Fruit fly (Drosophila melanogaster) whole organism, embryonic: ENCODE results near the gene CycC.
A peak's percentile ranks its signal among the peaks of the same experiment; 100 is the strongest.

Experiments
- ATbp ChIP-seq: fragments of 200-800 bp; sonication (Bioruptor generic); optimal IDR thresholded peaks from 2 replicates; lab custom pipeline; 2017; ENCODE audit warnings: missing biosample characterization, mild to moderate bottlenecking, missing genetic modification characterization, missing genetic modification reagents
- Atf6 ChIP-seq: fragments of 200-800 bp; sonication (Bioruptor generic); IDR thresholded peaks from 2 replicates; pipeline ENCODE4 v1.3.6; 2022; ENCODE audit warnings: missing biosample characterization, missing genetic modification characterization
- BtbVII ChIP-seq: fragments of 200-800 bp; sonication (Bioruptor generic); optimal IDR thresholded peaks from 3 replicates; lab custom pipeline; 2017; ENCODE audit warnings: missing biosample characterization, mild to moderate bottlenecking, missing genetic modification characterization
- CG10147 ChIP-seq: fragments of 200-800 bp; sonication (Bioruptor generic); optimal IDR thresholded peaks from 2 replicates; lab custom pipeline; 2019; ENCODE audit warnings: missing biosample characterization, mild to moderate bottlenecking, missing genetic modification characterization, moderate library complexity
- CG10462 ChIP-seq: fragments of 200-800 bp; sonication (Bioruptor generic); optimal IDR thresholded peaks from 2 replicates; lab custom pipeline; 2016; ENCODE audit warnings: missing biosample characterization, missing genetic modification characterization
- CG12155 ChIP-seq: fragments of 200-800 bp; sonication (Bioruptor generic); optimal IDR thresholded peaks from 3 replicates; lab custom pipeline; 2016; ENCODE audit warnings: missing biosample characterization, missing genetic modification characterization
- CG12769 ChIP-seq: fragments of 200-800 bp; sonication (Bioruptor generic); optimal IDR thresholded peaks from 2 replicates; lab custom pipeline; 2019; ENCODE audit warnings: missing biosample characterization, mild to moderate bottlenecking, missing genetic modification characterization, moderate library complexity
- CG13424 ChIP-seq: fragments of 200-800 bp; sonication (Bioruptor generic); optimal IDR thresholded peaks from 2 replicates; lab custom pipeline; 2019; ENCODE audit warnings: missing biosample characterization, mild to moderate bottlenecking, missing genetic modification characterization, moderate library complexity
- CG14710 ChIP-seq: fragments of 200-800 bp; sonication (Bioruptor generic); optimal IDR thresholded peaks from 3 replicates; lab custom pipeline; 2019; ENCODE audit warnings: missing biosample characterization, mild to moderate bottlenecking, missing genetic modification characterization, moderate library complexity
- CG15073 ChIP-seq: fragments of 200-800 bp; sonication (Bioruptor generic); optimal IDR thresholded peaks from 2 replicates; lab custom pipeline; 2016; ENCODE audit warnings: missing biosample characterization, missing genetic modification characterization
- CG15269 ChIP-seq: fragments of 200-800 bp; sonication (Bioruptor generic); optimal IDR thresholded peaks from 2 replicates; lab custom pipeline; 2018; ENCODE audit warnings: missing biosample characterization, mild to moderate bottlenecking, missing genetic modification characterization, moderate library complexity
- CG1529 ChIP-seq: fragments of 200-800 bp; sonication (Bioruptor generic); optimal IDR thresholded peaks from 3 replicates; lab custom pipeline; 2018; ENCODE audit warnings: missing biosample characterization, missing genetic modification characterization
- CG15696 ChIP-seq: fragments of 200-800 bp; sonication (Bioruptor generic); optimal IDR thresholded peaks from 2 replicates; lab custom pipeline; 2019; ENCODE audit warnings: missing biosample characterization, mild to moderate bottlenecking, missing genetic modification characterization, moderate library complexity
- CG16813 ChIP-seq: fragments of 200-800 bp; sonication (Bioruptor generic); IDR thresholded peaks from 3 replicates; pipeline ENCODE4 v1.3.6; 2022; ENCODE audit warnings: missing biosample characterization, missing genetic modification characterization; ENCODE audit not compliant: partially characterized antibody
- CG17385 ChIP-seq: fragments of 200-800 bp; sonication (Bioruptor generic); optimal IDR thresholded peaks from 3 replicates; lab custom pipeline; 2018; ENCODE audit warnings: missing biosample characterization, mild to moderate bottlenecking, missing genetic modification characterization
- CG2120 ChIP-seq: fragments of 200-800 bp; sonication (Bioruptor generic); optimal IDR thresholded peaks from 3 replicates; lab custom pipeline; 2016; ENCODE audit warnings: missing biosample characterization, missing genetic modification characterization
- CG2202 ChIP-seq: fragments of 200-800 bp; sonication (Bioruptor generic); optimal IDR thresholded peaks from 2 replicates; lab custom pipeline; 2018; ENCODE audit warnings: missing biosample characterization, mild to moderate bottlenecking, missing genetic modification characterization
- CG30403 ChIP-seq: fragments of 200-800 bp; sonication (Bioruptor generic); optimal IDR thresholded peaks from 3 replicates; lab custom pipeline; 2016; ENCODE audit warnings: missing biosample characterization, missing genetic modification characterization
- CG3847 ChIP-seq: fragments of 200-800 bp; sonication (Bioruptor generic); IDR thresholded peaks from 2 replicates; pipeline ENCODE4 v1.3.6; 2022; ENCODE audit warnings: missing biosample characterization, missing genetic modification characterization
- CG4707 ChIP-seq: fragments of 200-800 bp; sonication (Bioruptor generic); optimal IDR thresholded peaks from 2 replicates; lab custom pipeline; 2018; ENCODE audit warnings: missing biosample characterization, mild to moderate bottlenecking, missing genetic modification characterization, moderate library complexity
- CG7556 ChIP-seq: fragments of 200-800 bp; sonication (Bioruptor generic); optimal IDR thresholded peaks from 2 replicates; lab custom pipeline; 2017; ENCODE audit warnings: missing biosample characterization, mild to moderate bottlenecking, missing genetic modification characterization
- CG7839 ChIP-seq: fragments of 200-800 bp; sonication (Bioruptor generic); optimal IDR thresholded peaks from 3 replicates; lab custom pipeline; 2018; ENCODE audit warnings: missing biosample characterization, mild to moderate bottlenecking, missing genetic modification characterization, moderate library complexity
- CG9727 ChIP-seq: fragments of 200-800 bp; sonication (Bioruptor generic); optimal IDR thresholded peaks from 3 replicates; lab custom pipeline; 2017; ENCODE audit warnings: missing biosample characterization, mild to moderate bottlenecking, missing genetic modification characterization
- CG9817 ChIP-seq: fragments of 200-800 bp; sonication (Bioruptor generic); optimal IDR thresholded peaks from 2 replicates; lab custom pipeline; 2018; ENCODE audit warnings: missing biosample characterization, mild to moderate bottlenecking, missing genetic modification characterization, moderate library complexity
- CG9932 ChIP-seq: fragments of 200-800 bp; sonication (Bioruptor generic); IDR thresholded peaks from 2 replicates; pipeline ENCODE4 v1.3.6; 2022; ENCODE audit warnings: missing biosample characterization, missing genetic modification characterization
- Dad ChIP-seq: fragments of 200-800 bp; sonication (Bioruptor generic); optimal IDR thresholded peaks from 3 replicates; lab custom pipeline; 2016; ENCODE audit warnings: missing biosample characterization, missing genetic modification characterization
- Dfd ChIP-seq, 2 experiments: fragments of >200 bp; optimal IDR thresholded peaks; 2 replicates each; lab custom pipeline; 2017; ENCODE audit warnings: missing biosample characterization in 2 of 2, missing genetic modification characterization in 2 of 2
- E2f2 ChIP-seq: fragments of 200-800 bp; sonication (Bioruptor generic); IDR thresholded peaks from 2 replicates; pipeline ENCODE4 v1.3.6; 2022; ENCODE audit warnings: missing biosample characterization, missing genetic modification characterization
- Hand ChIP-seq: fragments of 200-800 bp; sonication (Bioruptor generic); optimal IDR thresholded peaks from 2 replicates; lab custom pipeline; 2017; ENCODE audit warnings: mild to moderate bottlenecking, missing biosample characterization, missing genetic modification reagents, missing genetic modification characterization
- Jarid2 ChIP-seq: fragments of 200-800 bp; sonication (Bioruptor generic); optimal IDR thresholded peaks from 3 replicates; lab custom pipeline; 2017; ENCODE audit warnings: mild to moderate bottlenecking, missing biosample characterization, missing genetic modification reagents, missing genetic modification characterization
- NFAT ChIP-seq: fragments of 200-800 bp; sonication (Bioruptor generic); IDR thresholded peaks from 2 replicates; pipeline ENCODE4 v1.3.6; 2022; ENCODE audit warnings: missing biosample characterization, missing genetic modification characterization
- Nf-YC ChIP-seq: fragments of 200-800 bp; optimal IDR thresholded peaks from 3 replicates; lab custom pipeline; 2019; ENCODE audit warnings: missing biosample characterization, mild to moderate bottlenecking, missing genetic modification characterization, moderate library complexity
- Sry-δ ChIP-seq: fragments of 200-800 bp; sonication (Bioruptor generic); optimal IDR thresholded peaks from 2 replicates; lab custom pipeline; 2016; ENCODE audit warnings: missing biosample characterization, missing genetic modification characterization
- abd-A ChIP-seq: fragments of 200-800 bp; sonication (Bioruptor generic); optimal IDR thresholded peaks from 3 replicates; lab custom pipeline; 2019; ENCODE audit warnings: missing biosample characterization, mild to moderate bottlenecking, missing genetic modification characterization, moderate library complexity
- bbx ChIP-seq: fragments of 200-800 bp; sonication (Bioruptor generic); IDR thresholded peaks from 2 replicates; pipeline ENCODE4 v1.3.6; 2022; ENCODE audit warnings: missing biosample characterization, missing genetic modification characterization; ENCODE audit not compliant: partially characterized antibody
- chn ChIP-seq: fragments of 200-800 bp; sonication (Bioruptor generic); optimal IDR thresholded peaks from 2 replicates; lab custom pipeline; 2016; ENCODE audit warnings: missing biosample characterization, missing genetic modification characterization
- dan ChIP-seq: fragments of 200-800 bp; sonication (Bioruptor generic); IDR thresholded peaks from 2 replicates; pipeline ENCODE4 v1.3.6; 2022; ENCODE audit warnings: missing biosample characterization, missing genetic modification characterization
- dysf ChIP-seq: fragments of 200-800 bp; sonication (Bioruptor generic); IDR thresholded peaks from 3 replicates; pipeline ENCODE4 v1.3.6; 2022; ENCODE audit warnings: missing biosample characterization, missing genetic modification characterization
- gfzf ChIP-seq: fragments of 200-800 bp; sonication (Bioruptor generic); optimal IDR thresholded peaks from 2 replicates; lab custom pipeline; 2016; ENCODE audit warnings: missing biosample characterization, mild to moderate bottlenecking, missing genetic modification characterization, moderate library complexity
- hbn ChIP-seq: fragments of 200-800 bp; sonication (Bioruptor generic); IDR thresholded peaks from 2 replicates; pipeline ENCODE4 v1.3.6; 2022; ENCODE audit warnings: missing biosample characterization, missing genetic modification characterization; ENCODE audit not compliant: partially characterized antibody
- nerfin-2 ChIP-seq: fragments of 200-800 bp; sonication (Bioruptor generic); IDR thresholded peaks from 2 replicates; pipeline ENCODE4 v1.3.6; 2022; ENCODE audit warnings: missing biosample characterization, missing genetic modification characterization; ENCODE audit not compliant: partially characterized antibody
- pb ChIP-seq: fragments of 200-800 bp; sonication (Bioruptor generic); optimal IDR thresholded peaks from 3 replicates; lab custom pipeline; 2016; ENCODE audit warnings: missing biosample characterization, missing genetic modification characterization
- ro ChIP-seq: fragments of 200-800 bp; sonication (Bioruptor generic); IDR thresholded peaks from 2 replicates; pipeline ENCODE4 v1.3.6; 2022; ENCODE audit warnings: missing biosample characterization, missing genetic modification characterization
- row ChIP-seq: fragments of 200-800 bp; sonication (Bioruptor generic); IDR thresholded peaks from 3 replicates; pipeline ENCODE4 v1.3.6; 2022; ENCODE audit warnings: missing biosample characterization, missing genetic modification characterization
- scrt ChIP-seq: fragments of 200-800 bp; sonication (Bioruptor generic); optimal IDR thresholded peaks from 2 replicates; lab custom pipeline; 2018; ENCODE audit warnings: missing biosample characterization, mild to moderate bottlenecking, missing genetic modification characterization, moderate library complexity
- sr ChIP-seq: fragments of 200-800 bp; sonication (Bioruptor generic); IDR thresholded peaks from 3 replicates; pipeline ENCODE4 v1.3.6; 2022; ENCODE audit warnings: missing biosample characterization, missing genetic modification characterization
- tio ChIP-seq: fragments of 200-800 bp; sonication (Bioruptor generic); optimal IDR thresholded peaks from 2 replicates; lab custom pipeline; 2017; ENCODE audit warnings: missing biosample characterization, missing genetic modification characterization, inconsistent platforms
- zf30C ChIP-seq: fragments of 200-800 bp; sonication (Bioruptor generic); optimal IDR thresholded peaks from 3 replicates; lab custom pipeline; 2018; ENCODE audit warnings: missing biosample characterization, mild to moderate bottlenecking, missing genetic modification characterization

Gene CycC

dm6 chr3R:14879207-14879863 lies 10.7 kb downstream of the CycC start, which contains the start of gene CG3631 (continued):
- TF ChIP-seq Nf-YC (tag; lab: Kevin White, UChicago) (peak; percentile 9), hbn (peak; percentile 34), bbx (GFP tag; lab: Robert Waterston, UW) (0 out of 2 replicates have a peak, but pooled peaks have one; percentile 17), pb (no peak), CG2202 (tag; lab: Kevin White, UChicago) (no peak), ro (GFP tag; lab: Robert Waterston, UW) (no peak), CG9932 (GFP tag; lab: Robert Waterston, UW) (no peak), CG16813 (GFP tag; lab: Robert Waterston, UW) (0 out of 3 replicates have a peak, but pooled peaks have one; percentile 11), CG9727 (GFP tag; lab: Kevin White, UChicago) (no peak), tio (GFP tag; lab: Kevin White, UChicago) (no peak), Atf6 (GFP tag; lab: Robert Waterston, UW) (no peak), Dfd (GFP tag; optimal IDR thresholded peaks at IDR 0.05; lab: Kevin White, UChicago) (no peak), CG14710 (peak; percentile 44), sr (GFP tag; lab: Robert Waterston, UW) (no peak)
- TF ChIP-seq, all 482 proteins: peak for 47

dm6 chr3R:14878145-14878544 lies 11.9 kb downstream of the CycC start:
- peak; percentile 27 for TF ChIP-seq CG7839 (tag; lab: Kevin White, UChicago)
- TF ChIP-seq CG14710, result no peak
- TF ChIP-seq dysf (GFP tag; lab: Robert Waterston, UW), result peak; percentile 29; the same call in 2 of the 3 replicates
- TF ChIP-seq chn (GFP tag; lab: Kevin White, UChicago), result no peak
- TF ChIP-seq scrt (GFP tag; lab: Kevin White, UChicago), result peak; percentile 42
- peak; percentile 70 for TF ChIP-seq abd-A (tag; lab: Kevin White, UChicago)
- TF ChIP-seq CG30403 (GFP tag; lab: Kevin White, UChicago), result no peak
- TF ChIP-seq CG1529 (GFP tag; lab: Kevin White, UChicago), result no peak
- TF ChIP-seq CG17385 (GFP tag; lab: Kevin White, UChicago), result no peak
- TF ChIP-seq CG15696 (tag; lab: Kevin White, UChicago), result no peak
- no peak for TF ChIP-seq BtbVII (GFP tag; lab: Kevin White, UChicago)
- TF ChIP-seq zf30C (GFP tag; lab: Kevin White, UChicago), result peak; percentile 23
- TF ChIP-seq dan (GFP tag; lab: Robert Waterston, UW), result no peak
- TF ChIP-seq Sry-δ, result no peak
- no peak for TF ChIP-seq ATbp (GFP tag; lab: Kevin White, UChicago)
- no peak for TF ChIP-seq CG15269 (tag; lab: Kevin White, UChicago)
- TF ChIP-seq Hand, result peak; percentile 17
- TF ChIP-seq E2f2 (GFP tag; lab: Robert Waterston, UW), result no peak
- no peak for TF ChIP-seq CG3847 (GFP tag; lab: Robert Waterston, UW)
- peak; percentile 5 for TF ChIP-seq CG12155
- TF ChIP-seq CG10147 (GFP tag; lab: Kevin White, UChicago), result peak; percentile 34
- no peak for TF ChIP-seq CG4707 (GFP tag; lab: Kevin White, UChicago)
- peak; percentile 20 for TF ChIP-seq CG13424 (tag; lab: Kevin White, UChicago)
- TF ChIP-seq CG12769 (tag; lab: Kevin White, UChicago), result peak; percentile 4
- no peak for TF ChIP-seq NFAT (GFP tag; lab: Robert Waterston, UW)
- TF ChIP-seq nerfin-2 (GFP tag; lab: Robert Waterston, UW), result no peak
- no peak for TF ChIP-seq gfzf (GFP tag; lab: Kevin White, UChicago)
- TF ChIP-seq CG2120 (GFP tag; lab: Kevin White, UChicago), result peak; percentile 45
- TF ChIP-seq Jarid2 (GFP tag; lab: Kevin White, UChicago), result no peak
- peak; percentile 2 for TF ChIP-seq CG9817 (tag; lab: Kevin White, UChicago)
- peak; percentile 31 for TF ChIP-seq CG7556 (GFP tag; lab: Kevin White, UChicago)
- no peak for TF ChIP-seq CG10462 (GFP tag; lab: Kevin White, UChicago)
- TF ChIP-seq Dad, result no peak
- TF ChIP-seq row (GFP tag; lab: Robert Waterston, UW), result peak; percentile 42; the same call in 2 of the 3 replicates
- TF ChIP-seq CG15073 (GFP tag; lab: Kevin White, UChicago), result no peak
